Fruit fly (Drosophila melanogaster) whole organism, embryonic: ENCODE results near the gene feo.

Experiments used
- Atf6 ChIP-seq: fragments of 200-800 bp; sonication (Bioruptor generic); IDR thresholded peaks from 2 replicates; pipeline ENCODE4 v1.3.6; 2022; ENCODE audit warnings: missing biosample characterization, missing genetic modification characterization
- Bteb2 ChIP-seq: fragments of 200-800 bp; sonication (Bioruptor generic); optimal IDR thresholded peaks from 2 replicates; lab custom pipeline; 2016; ENCODE audit warnings: missing biosample characterization, missing genetic modification characterization
- CG10147 ChIP-seq: fragments of 200-800 bp; sonication (Bioruptor generic); optimal IDR thresholded peaks from 2 replicates; lab custom pipeline; 2019; ENCODE audit warnings: missing biosample characterization, mild to moderate bottlenecking, missing genetic modification characterization, moderate library complexity
- CG10979 ChIP-seq: fragments of 200-800 bp; sonication (Bioruptor generic); optimal IDR thresholded peaks from 2 replicates; lab custom pipeline; 2018; ENCODE audit warnings: missing biosample characterization, mild to moderate bottlenecking, missing genetic modification characterization, moderate library complexity
- CG11398 ChIP-seq: fragments of 200-800 bp; sonication (Bioruptor generic); optimal IDR thresholded peaks from 2 replicates; lab custom pipeline; 2016; ENCODE audit warnings: missing biosample characterization, missing genetic modification characterization
- CG11723 ChIP-seq: fragments of 200-800 bp; sonication (Bioruptor generic); optimal IDR thresholded peaks from 2 replicates; lab custom pipeline; 2017; ENCODE audit warnings: missing biosample characterization, mild to moderate bottlenecking, missing genetic modification characterization
- CG12071 ChIP-seq: fragments of 200-800 bp; sonication (Bioruptor generic); optimal IDR thresholded peaks from 3 replicates; lab custom pipeline; 2018; ENCODE audit warnings: missing biosample characterization, mild to moderate bottlenecking, missing genetic modification characterization
- CG12219 ChIP-seq: fragments of 200-800 bp; sonication (Bioruptor generic); optimal IDR thresholded peaks from 3 replicates; lab custom pipeline; 2018; ENCODE audit warnings: missing biosample characterization, mild to moderate bottlenecking, missing genetic modification characterization
- CG13424 ChIP-seq: fragments of 200-800 bp; sonication (Bioruptor generic); optimal IDR thresholded peaks from 2 replicates; lab custom pipeline; 2019; ENCODE audit warnings: missing biosample characterization, mild to moderate bottlenecking, missing genetic modification characterization, moderate library complexity
- CG14710 ChIP-seq: fragments of 200-800 bp; sonication (Bioruptor generic); optimal IDR thresholded peaks from 3 replicates; lab custom pipeline; 2019; ENCODE audit warnings: missing biosample characterization, mild to moderate bottlenecking, missing genetic modification characterization, moderate library complexity
- CG15269 ChIP-seq: fragments of 200-800 bp; sonication (Bioruptor generic); optimal IDR thresholded peaks from 2 replicates; lab custom pipeline; 2018; ENCODE audit warnings: missing biosample characterization, mild to moderate bottlenecking, missing genetic modification characterization, moderate library complexity
- CG18764 ChIP-seq: fragments of 200-800 bp; sonication (Bioruptor generic); optimal IDR thresholded peaks from 3 replicates; lab custom pipeline; 2016; ENCODE audit warnings: missing biosample characterization, missing genetic modification characterization
- CG2129 ChIP-seq: fragments of 200-800 bp; sonication (Bioruptor generic); IDR thresholded peaks from 2 replicates; pipeline ENCODE4 v1.3.6; 2022; ENCODE audit warnings: missing biosample characterization, missing genetic modification characterization; ENCODE audit not compliant: partially characterized antibody
- CG31441 ChIP-seq: fragments of 200-800 bp; sonication (Bioruptor generic); IDR thresholded peaks from 2 replicates; pipeline ENCODE4 v1.3.6; 2022; ENCODE audit warnings: missing biosample characterization, missing genetic modification characterization
- CG32772 ChIP-seq: fragments of 200-800 bp; sonication (Bioruptor generic); IDR thresholded peaks from 2 replicates; pipeline ENCODE4 v1.3.6; 2022; ENCODE audit warnings: missing biosample characterization, missing genetic modification characterization
- CG4282 ChIP-seq: fragments of 200-800 bp; sonication (Bioruptor generic); optimal IDR thresholded peaks from 2 replicates; lab custom pipeline; 2016; ENCODE audit warnings: missing biosample characterization, missing genetic modification characterization
- CG5245 ChIP-seq: fragments of 200-800 bp; sonication (Bioruptor generic); optimal IDR thresholded peaks from 3 replicates; lab custom pipeline; 2016; ENCODE audit warnings: missing biosample characterization, missing genetic modification characterization
- CG6765 ChIP-seq: fragments of 200-800 bp; sonication (Bioruptor generic); optimal IDR thresholded peaks from 3 replicates; lab custom pipeline; 2017; ENCODE audit warnings: missing biosample characterization, mild to moderate bottlenecking, missing genetic modification characterization
- CG8359 ChIP-seq: fragments of 200-800 bp; sonication (Bioruptor generic); optimal IDR thresholded peaks from 2 replicates; lab custom pipeline; 2017; ENCODE audit warnings: missing biosample characterization, mild to moderate bottlenecking, missing genetic modification characterization, borderline replicate concordance
- CG9727 ChIP-seq: fragments of 200-800 bp; sonication (Bioruptor generic); optimal IDR thresholded peaks from 3 replicates; lab custom pipeline; 2017; ENCODE audit warnings: missing biosample characterization, mild to moderate bottlenecking, missing genetic modification characterization
- CG9817 ChIP-seq: fragments of 200-800 bp; sonication (Bioruptor generic); optimal IDR thresholded peaks from 2 replicates; lab custom pipeline; 2018; ENCODE audit warnings: missing biosample characterization, mild to moderate bottlenecking, missing genetic modification characterization, moderate library complexity
- CkIIα-i1 ChIP-seq: fragments of 200-800 bp; sonication (Bioruptor generic); IDR thresholded peaks from 2 replicates; pipeline ENCODE4 v1.3.6; 2022; ENCODE audit warnings: missing biosample characterization, missing genetic modification characterization
- Dip2 ChIP-seq: fragments of 200-800 bp; sonication (Bioruptor generic); IDR thresholded peaks from 2 replicates; pipeline ENCODE4 v1.3.6; 2022; ENCODE audit warnings: missing biosample characterization, missing genetic modification characterization
- Dip3 ChIP-seq: fragments of 200-800 bp; sonication (Bioruptor generic); optimal IDR thresholded peaks from 3 replicates; lab custom pipeline; 2016; ENCODE audit warnings: missing biosample characterization, missing genetic modification characterization
- Dref ChIP-seq: fragments of 200-800 bp; sonication (Bioruptor generic); IDR thresholded peaks from 2 replicates; pipeline ENCODE4 v1.3.6; 2022; ENCODE audit warnings: missing biosample characterization, missing genetic modification characterization
- Ets65A ChIP-seq: fragments of 200-800 bp; sonication (Bioruptor generic); peaks from one replicate; lab custom pipeline; 2016; ENCODE audit warnings: missing biosample characterization, missing genetic modification characterization
- H2.0 ChIP-seq: fragments of 200-800 bp; sonication (Bioruptor generic); IDR thresholded peaks from 2 replicates; pipeline ENCODE4 v1.3.6; 2022; ENCODE audit warnings: missing biosample characterization, missing genetic modification characterization
- HmgD ChIP-seq: fragments of 200-800 bp; sonication (Bioruptor generic); optimal IDR thresholded peaks from 3 replicates; lab custom pipeline; 2016; ENCODE audit warnings: missing biosample characterization, missing genetic modification characterization
- MESR4 ChIP-seq: fragments of 200-800 bp; sonication (Bioruptor generic); optimal IDR thresholded peaks from 2 replicates; lab custom pipeline; 2018; ENCODE audit warnings: missing biosample characterization, mild to moderate bottlenecking, missing genetic modification characterization, moderate library complexity
- MTF-1 ChIP-seq: fragments of 200-800 bp; sonication (Bioruptor generic); optimal IDR thresholded peaks from 2 replicates; lab custom pipeline; 2018; ENCODE audit warnings: missing biosample characterization, mild to moderate bottlenecking, missing genetic modification characterization, borderline replicate concordance
- Sry-β ChIP-seq: fragments of 200-800 bp; sonication (Bioruptor generic); optimal IDR thresholded peaks from 2 replicates; lab custom pipeline; 2018; ENCODE audit warnings: missing biosample characterization, mild to moderate bottlenecking, missing genetic modification characterization, moderate library complexity
- TFAM ChIP-seq: fragments of 200-800 bp; sonication (Bioruptor generic); optimal IDR thresholded peaks from 2 replicates; lab custom pipeline; 2017; ENCODE audit warnings: missing biosample characterization, missing genetic modification characterization, inconsistent platforms
- Xrp1 ChIP-seq: fragments of 200-800 bp; sonication (Bioruptor generic); IDR thresholded peaks from 2 replicates; pipeline ENCODE4 v1.3.6; 2022; ENCODE audit warnings: missing biosample characterization, missing genetic modification characterization
- ase ChIP-seq: fragments of 200-800 bp; sonication (Bioruptor generic); IDR thresholded peaks from 3 replicates; pipeline ENCODE4 v1.3.6; 2022; ENCODE audit warnings: missing biosample characterization, missing genetic modification characterization
- cad ChIP-seq: fragments of >200 bp; optimal IDR thresholded peaks from 2 replicates; lab custom pipeline; 2017; ENCODE audit warnings: missing biosample characterization, missing genetic modification characterization
- disco-r ChIP-seq: fragments of 200-800 bp; sonication (Bioruptor generic); optimal IDR thresholded peaks from 2 replicates; lab custom pipeline; 2016; ENCODE audit warnings: missing biosample characterization, missing genetic modification characterization
- dmrt11E ChIP-seq: fragments of 200-800 bp; sonication (Bioruptor generic); optimal IDR thresholded peaks from 3 replicates; lab custom pipeline; 2018; ENCODE audit warnings: missing biosample characterization, mild to moderate bottlenecking, missing genetic modification characterization, moderate library complexity
- kni ChIP-seq: fragments of 200-800 bp; sonication (Bioruptor generic); optimal IDR thresholded peaks from 3 replicates; lab custom pipeline; 2017; ENCODE audit warnings: mild to moderate bottlenecking, missing biosample characterization, missing genetic modification reagents, missing genetic modification characterization
- nerfin-1 ChIP-seq: fragments of 200-800 bp; sonication (Bioruptor generic); optimal IDR thresholded peaks from 3 replicates; lab custom pipeline; 2019; ENCODE audit warnings: missing biosample characterization, mild to moderate bottlenecking, missing genetic modification characterization, moderate library complexity
- nom ChIP-seq: fragments of 200-800 bp; sonication (Bioruptor generic); optimal IDR thresholded peaks from 2 replicates; lab custom pipeline; 2017; ENCODE audit warnings: missing biosample characterization, missing genetic modification characterization, mild to moderate bottlenecking, moderate library complexity, missing genetic modification reagents
- oc ChIP-seq: fragments of 200-800 bp; sonication (Bioruptor generic); optimal IDR thresholded peaks from 2 replicates; lab custom pipeline; 2018; ENCODE audit warnings: missing biosample characterization, mild to moderate bottlenecking, missing genetic modification characterization, moderate library complexity
- odd ChIP-seq: fragments of 200-800 bp; sonication (Bioruptor generic); optimal IDR thresholded peaks from 2 replicates; lab custom pipeline; 2017; ENCODE audit warnings: missing biosample characterization, mild to moderate bottlenecking, missing genetic modification characterization
- rib ChIP-seq: fragments of 200-800 bp; sonication (Bioruptor generic); IDR thresholded peaks from 2 replicates; pipeline ENCODE4 v1.3.6; 2022; ENCODE audit warnings: missing biosample characterization, missing genetic modification characterization
- slp2 ChIP-seq: fragments of 200-800 bp; sonication (Bioruptor generic); optimal IDR thresholded peaks from 2 replicates; lab custom pipeline; 2016; ENCODE audit warnings: missing biosample characterization, missing genetic modification characterization
- ssp ChIP-seq: fragments of 200-800 bp; sonication (Bioruptor generic); IDR thresholded peaks from 2 replicates; pipeline ENCODE4 v1.3.6; 2022; ENCODE audit warnings: missing biosample characterization, missing genetic modification characterization
- tap ChIP-seq: fragments of 200-800 bp; optimal IDR thresholded peaks from 3 replicates; lab custom pipeline; 2019; ENCODE audit warnings: missing biosample characterization, mild to moderate bottlenecking, missing genetic modification characterization, moderate library complexity
- tin ChIP-seq: fragments of 200-800 bp; sonication (Bioruptor generic); optimal IDR thresholded peaks from 3 replicates; lab custom pipeline; 2016; ENCODE audit warnings: missing biosample characterization, missing genetic modification characterization
- tio ChIP-seq: fragments of 200-800 bp; sonication (Bioruptor generic); optimal IDR thresholded peaks from 2 replicates; lab custom pipeline; 2017; ENCODE audit warnings: missing biosample characterization, missing genetic modification characterization, inconsistent platforms
- trh ChIP-seq: fragments of 200-800 bp; sonication (Bioruptor generic); optimal IDR thresholded peaks from 2 replicates; lab custom pipeline; 2016; ENCODE audit warnings: missing biosample characterization, missing genetic modification characterization
- zen2 ChIP-seq: fragments of 200-800 bp; sonication (Bioruptor generic); IDR thresholded peaks from 3 replicates; pipeline ENCODE4 v1.3.6; 2022; ENCODE audit warnings: missing biosample characterization, missing genetic modification characterization; ENCODE audit not compliant: partially characterized antibody

Gene feo

DNA sequence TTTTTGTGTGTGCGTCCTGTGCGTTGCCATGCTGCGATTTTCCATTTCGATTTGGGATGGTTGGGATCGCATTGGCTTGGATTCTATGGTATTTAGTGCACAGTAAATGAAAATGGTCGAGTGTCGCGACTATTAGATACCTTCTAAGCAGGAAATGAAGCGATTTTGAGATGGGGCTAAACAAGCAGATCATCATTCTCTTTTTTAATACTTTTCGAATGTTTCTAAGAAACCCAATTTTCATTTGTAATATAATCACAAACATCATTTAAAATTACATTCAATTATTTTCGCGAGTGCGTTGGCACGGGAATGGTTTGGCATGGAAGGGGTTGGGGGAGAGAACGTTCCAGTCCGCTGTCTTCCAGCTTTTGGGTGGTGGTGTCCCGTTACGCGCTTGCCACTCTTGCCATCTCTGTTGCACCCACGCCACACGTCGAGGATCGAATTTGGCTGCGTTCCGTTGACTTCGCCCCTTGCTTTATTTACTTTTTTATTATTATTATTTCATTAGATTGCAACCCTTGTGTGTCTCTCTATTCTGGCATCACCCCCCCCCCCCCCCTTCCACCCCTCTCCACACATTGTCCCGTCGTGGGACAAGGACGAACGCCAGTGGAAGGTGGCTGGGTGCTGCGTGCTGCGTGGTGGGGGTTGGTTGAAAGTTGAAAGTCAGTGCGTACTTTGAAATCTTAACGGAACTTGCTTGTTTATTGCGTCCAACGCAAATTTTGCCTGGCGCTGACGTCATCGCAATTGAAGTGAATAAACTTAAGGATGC lies 29.1 kb downstream of the feo start (continued):
- TF ChIP-seq CG15269 (tag; lab: Kevin White, UChicago), result no peak
- peak; percentile 64 for TF ChIP-seq CG31441
- TF ChIP-seq rib (GFP tag; lab: Robert Waterston, UW), result no peak
- TF ChIP-seq cad (GFP tag; lab: Kevin White, UChicago), result no peak
- TF ChIP-seq dmrt11E (tag; lab: Kevin White, UChicago), result peak; percentile 71
- no peak for TF ChIP-seq zen2 (GFP tag; lab: Robert Waterston, UW)
- no peak for TF ChIP-seq kni
- TF ChIP-seq Dip2 (GFP tag; lab: Robert Waterston, UW), result no peak
- peak; percentile 28 for TF ChIP-seq oc (tag; lab: Kevin White, UChicago)
- peak; percentile 36 for TF ChIP-seq CG14710 (tag; lab: Kevin White, UChicago)
- TF ChIP-seq CG18764 (GFP tag; lab: Kevin White, UChicago), result peak; percentile 12
- TF ChIP-seq MTF-1 (GFP tag; lab: Kevin White, UChicago), result no peak
- TF ChIP-seq Bteb2 (GFP tag; lab: Kevin White, UChicago), result no peak
- no peak for TF ChIP-seq CG4282 (GFP tag; lab: Kevin White, UChicago)
- TF ChIP-seq Dref (GFP tag; lab: Robert Waterston, UW), result no peak
- no peak for TF ChIP-seq CkIIα-i1 (GFP tag; lab: Robert Waterston, UW)
- TF ChIP-seq CG11398 (GFP tag; lab: Kevin White, UChicago), result no peak
- TF ChIP-seq MESR4 (GFP tag; lab: Kevin White, UChicago), result no peak
- peak; percentile 59 for TF ChIP-seq Ets65A (GFP tag; lab: Kevin White, UChicago)
- TF ChIP-seq CG13424 (tag; lab: Kevin White, UChicago), result peak; percentile 30
- TF ChIP-seq disco-r (GFP tag; lab: Kevin White, UChicago), result no peak
- TF ChIP-seq ase (GFP tag; lab: Robert Waterston, UW), result peak; percentile 36; the same call in 1 of the 3 replicates
- peak; percentile 40 for TF ChIP-seq CG12219
- no peak for TF ChIP-seq nom
- TF ChIP-seq CG10979 (tag; lab: Kevin White, UChicago), result peak; percentile 74
- no peak for TF ChIP-seq tio (GFP tag; lab: Kevin White, UChicago)
- peak; percentile 22 for TF ChIP-seq slp2 (GFP tag; lab: Kevin White, UChicago)
- no peak for TF ChIP-seq CG9817 (tag; lab: Kevin White, UChicago)
- no peak for TF ChIP-seq tin (GFP tag; lab: Kevin White, UChicago)
- no peak for TF ChIP-seq CG6765 (GFP tag; lab: Kevin White, UChicago)
- peak; percentile 14 for TF ChIP-seq CG8359 (GFP tag; lab: Kevin White, UChicago)
- peak; percentile 28; the same call in 1 of the 2 replicates for TF ChIP-seq ssp (GFP tag; lab: Robert Waterston, UW)
- TF ChIP-seq tap (tag; lab: Kevin White, UChicago), result no peak
- TF ChIP-seq trh (GFP tag; lab: Kevin White, UChicago), result no peak
- no peak for TF ChIP-seq HmgD (GFP tag; lab: Kevin White, UChicago)
- no peak for TF ChIP-seq CG12071
- TF ChIP-seq H2.0 (GFP tag; lab: Robert Waterston, UW), result no peak
- TF ChIP-seq CG5245 (GFP tag; lab: Kevin White, UChicago), result no peak
- no peak for TF ChIP-seq CG11723
- TF ChIP-seq Atf6 (GFP tag; lab: Robert Waterston, UW), result no peak
- no peak for TF ChIP-seq Sry-β (GFP tag; lab: Kevin White, UChicago)
- TF ChIP-seq odd (GFP tag; lab: Kevin White, UChicago), result no peak
- peak; percentile 67 for TF ChIP-seq Xrp1
- no peak for TF ChIP-seq CG10147 (GFP tag; lab: Kevin White, UChicago)
- peak; percentile 17 for TF ChIP-seq nerfin-1
- no peak for TF ChIP-seq CG2129 (GFP tag; lab: Robert Waterston, UW)
- peak; percentile 64 for TF ChIP-seq CG9727
- TF ChIP-seq CG32772 (GFP tag; lab: Robert Waterston, UW), result no peak
- TF ChIP-seq Dip3 (GFP tag; lab: Kevin White, UChicago), result no peak
- no peak for TF ChIP-seq TFAM (GFP tag; lab: Kevin White, UChicago)
